Fruit fly (Drosophila melanogaster) whole organism, prepupa: Measurements from ENCODE around the gene CG43915.

ENCODE experiments used
- CG1621 ChIP-seq: fragments of 200-800 bp; sonication (Bioruptor generic); optimal IDR thresholded peaks from 3 replicates; lab custom pipeline; 2018; ENCODE audit warnings: missing biosample characterization, mild to moderate bottlenecking, missing genetic modification characterization
- CG16779 ChIP-seq: fragments of 200-800 bp; sonication (Bioruptor generic); optimal IDR thresholded peaks from 3 replicates; lab custom pipeline; 2017; ENCODE audit warnings: missing biosample characterization, mild to moderate bottlenecking, missing genetic modification characterization
- CG31627 ChIP-seq: fragments of 200-800 bp; sonication (Bioruptor generic); optimal IDR thresholded peaks from 3 replicates; lab custom pipeline; 2016; ENCODE audit warnings: missing biosample characterization, missing genetic modification characterization
- CG32006 ChIP-seq: fragments of 200-800 bp; sonication (Bioruptor generic); optimal IDR thresholded peaks from 3 replicates; lab custom pipeline; 2017; ENCODE audit warnings: missing biosample characterization, mild to moderate bottlenecking, missing genetic modification characterization
- CG4318 ChIP-seq: fragments of 200-800 bp; sonication (Bioruptor generic); optimal IDR thresholded peaks from 3 replicates; lab custom pipeline; 2017; ENCODE audit warnings: missing biosample characterization, mild to moderate bottlenecking, missing genetic modification characterization
- CG8119 ChIP-seq: fragments of 200-800 bp; sonication (Bioruptor generic); IDR thresholded peaks from 3 replicates; pipeline ENCODE4 v1.3.6; 2022; ENCODE audit warnings: missing biosample characterization, missing genetic modification characterization
- Eip75B ChIP-seq: fragments of 200-800 bp; sonication (Bioruptor generic); optimal IDR thresholded peaks from 3 replicates; lab custom pipeline; 2016; ENCODE audit warnings: missing biosample characterization, missing genetic modification characterization
- Hr39 ChIP-seq: fragments of 200-800 bp; sonication (Bioruptor generic); optimal IDR thresholded peaks from 2 replicates; lab custom pipeline; 2016; ENCODE audit warnings: missing biosample characterization, missing genetic modification characterization
- Smox ChIP-seq: fragments of 200-800 bp; sonication (Bioruptor generic); optimal IDR thresholded peaks from 3 replicates; lab custom pipeline; 2016; ENCODE audit warnings: missing biosample characterization, missing genetic modification characterization
- acj6 ChIP-seq: fragments of 200-800 bp; sonication (Bioruptor generic); optimal IDR thresholded peaks from 3 replicates; lab custom pipeline; 2016; ENCODE audit warnings: missing biosample characterization, missing genetic modification characterization
- fd85E ChIP-seq: fragments of 200-800 bp; sonication (Bioruptor generic); optimal IDR thresholded peaks from 3 replicates; lab custom pipeline; 2016; ENCODE audit warnings: missing biosample characterization, missing genetic modification characterization
- net ChIP-seq: fragments of 200-800 bp; sonication (Bioruptor generic); optimal IDR thresholded peaks from 3 replicates; lab custom pipeline; 2016; ENCODE audit warnings: missing biosample characterization, missing genetic modification characterization
- pdm3 ChIP-seq: fragments of 200-800 bp; sonication (Bioruptor generic); optimal IDR thresholded peaks from 3 replicates; lab custom pipeline; 2016; ENCODE audit warnings: missing biosample characterization, missing genetic modification characterization

dm6 chr3L:3976438-3976837 is 3.7 kb downstream of the CG43915 start:
- TF ChIP-seq CG1621 (tag; lab: Kevin White, UChicago) (no peak), Smox (GFP tag; lab: Kevin White, UChicago) (no peak), Eip75B (GFP tag; lab: Kevin White, UChicago) (no peak), CG16779 (tag; lab: Kevin White, UChicago) (no peak), net (GFP tag; lab: Kevin White, UChicago) (no peak), fd85E (GFP tag; lab: Kevin White, UChicago) (no peak), pdm3 (GFP tag; lab: Kevin White, UChicago) (no peak), CG4318 (no peak), Hr39 (GFP tag; lab: Kevin White, UChicago) (no peak), CG8119 (no peak), CG32006 (no peak), CG31627 (GFP tag; lab: Kevin White, UChicago) (no peak), acj6 (GFP tag; lab: Kevin White, UChicago) (no peak)
